Fruit fly (Drosophila melanogaster) whole organism, embryonic: ENCODE data around the gene ana1.

ENCODE experiments used
- CG11085 ChIP-seq: fragments of 200-800 bp; sonication (Bioruptor generic); IDR thresholded peaks from 2 replicates; pipeline ENCODE4 v1.3.6; 2022; ENCODE audit warnings: missing biosample characterization, missing genetic modification characterization
- CG12071 ChIP-seq: fragments of 200-800 bp; sonication (Bioruptor generic); optimal IDR thresholded peaks from 3 replicates; lab custom pipeline; 2018; ENCODE audit warnings: missing biosample characterization, mild to moderate bottlenecking, missing genetic modification characterization
- CG1233 ChIP-seq: fragments of 200-800 bp; sonication (Bioruptor generic); optimal IDR thresholded peaks from 4 replicates; lab custom pipeline; 2018; ENCODE audit warnings: missing biosample characterization, mild to moderate bottlenecking, missing genetic modification characterization
- CG12769 ChIP-seq: fragments of 200-800 bp; sonication (Bioruptor generic); optimal IDR thresholded peaks from 2 replicates; lab custom pipeline; 2019; ENCODE audit warnings: missing biosample characterization, mild to moderate bottlenecking, missing genetic modification characterization, moderate library complexity
- CG13296 ChIP-seq: fragments of 200-800 bp; sonication (Bioruptor generic); optimal IDR thresholded peaks from 3 replicates; lab custom pipeline; 2018; ENCODE audit warnings: missing biosample characterization, mild to moderate bottlenecking, missing genetic modification characterization
- CG14014 ChIP-seq: fragments of 200-800 bp; sonication (Bioruptor generic); IDR thresholded peaks from 2 replicates; pipeline ENCODE4 v1.3.6; 2022; ENCODE audit warnings: missing biosample characterization, missing genetic modification characterization
- CG14965 ChIP-seq: fragments of 200-800 bp; sonication (Bioruptor generic); optimal IDR thresholded peaks from 2 replicates; lab custom pipeline; 2016; ENCODE audit warnings: missing biosample characterization, missing genetic modification characterization, borderline replicate concordance
- CG1603 ChIP-seq: fragments of 200-800 bp; sonication (Bioruptor generic); optimal IDR thresholded peaks from 2 replicates; lab custom pipeline; 2019; ENCODE audit warnings: missing biosample characterization, mild to moderate bottlenecking, missing genetic modification characterization, moderate library complexity
- CG16863 ChIP-seq: fragments of 200-800 bp; sonication (Bioruptor generic); optimal IDR thresholded peaks from 3 replicates; lab custom pipeline; 2016; ENCODE audit warnings: missing biosample characterization, missing genetic modification characterization
- CG18262 ChIP-seq: fragments of 200-800 bp; optimal IDR thresholded peaks from 3 replicates; lab custom pipeline; 2019; ENCODE audit warnings: missing biosample characterization, mild to moderate bottlenecking, missing genetic modification characterization, moderate library complexity
- CG3281 ChIP-seq: fragments of 200-800 bp; sonication (Bioruptor generic); optimal IDR thresholded peaks from 3 replicates; lab custom pipeline; 2017; ENCODE audit warnings: missing biosample characterization, mild to moderate bottlenecking, missing genetic modification characterization
- CG34376 ChIP-seq: fragments of 200-800 bp; sonication (Bioruptor generic); optimal IDR thresholded peaks from 2 replicates; lab custom pipeline; 2018; ENCODE audit warnings: missing biosample characterization, mild to moderate bottlenecking, missing genetic modification characterization
- CG6654 ChIP-seq: fragments of 200-800 bp; sonication (Bioruptor generic); optimal IDR thresholded peaks from 2 replicates; lab custom pipeline; 2017; ENCODE audit warnings: missing biosample characterization, mild to moderate bottlenecking, missing genetic modification characterization
- CG7839 ChIP-seq: fragments of 200-800 bp; sonication (Bioruptor generic); optimal IDR thresholded peaks from 3 replicates; lab custom pipeline; 2018; ENCODE audit warnings: missing biosample characterization, mild to moderate bottlenecking, missing genetic modification characterization, moderate library complexity
- CG8290 ChIP-seq, 3 experiments: fragments of 200-800 bp; sonication (Bioruptor generic); optimal IDR thresholded peaks; 2 replicates each; lab custom pipeline; 2016 to 2019; ENCODE audit warnings: missing biosample characterization in 3 of 3, missing genetic modification characterization in 3 of 3, mild to moderate bottlenecking in 2 of 3, moderate library complexity in 1 of 3
- CG8359 ChIP-seq: fragments of 200-800 bp; sonication (Bioruptor generic); optimal IDR thresholded peaks from 2 replicates; lab custom pipeline; 2017; ENCODE audit warnings: missing biosample characterization, mild to moderate bottlenecking, missing genetic modification characterization, borderline replicate concordance
- CG9215 ChIP-seq: fragments of 200-800 bp; sonication (Bioruptor generic); IDR thresholded peaks from 2 replicates; pipeline ENCODE4 v1.3.6; 2022; ENCODE audit warnings: missing biosample characterization, missing genetic modification characterization
- CG9876 ChIP-seq: fragments of 200-800 bp; sonication (Bioruptor generic); optimal IDR thresholded peaks from 2 replicates; lab custom pipeline; 2016; ENCODE audit warnings: missing biosample characterization, missing genetic modification characterization
- CTCF ChIP-seq: fragments of 200-800 bp; sonication (Bioruptor generic); optimal IDR thresholded peaks from 2 replicates; lab custom pipeline; 2017; ENCODE audit warnings: missing biosample characterization, mild to moderate bottlenecking, missing genetic modification characterization, moderate library complexity
- D19B ChIP-seq: fragments of 200-800 bp; sonication (Bioruptor generic); optimal IDR thresholded peaks from 2 replicates; lab custom pipeline; 2017; ENCODE audit warnings: missing biosample characterization, mild to moderate bottlenecking, missing genetic modification characterization
- Dbx ChIP-seq: fragments of 200-800 bp; sonication (Bioruptor generic); IDR thresholded peaks from 3 replicates; pipeline ENCODE4 v1.3.6; 2022; ENCODE audit warnings: missing biosample characterization, missing genetic modification characterization
- Dip2 ChIP-seq: fragments of 200-800 bp; sonication (Bioruptor generic); IDR thresholded peaks from 2 replicates; pipeline ENCODE4 v1.3.6; 2022; ENCODE audit warnings: missing biosample characterization, missing genetic modification characterization
- Eip74EF ChIP-seq, 2 experiments: fragments of 200-800 bp in 1 of 2; fragments of >200 bp in 1 of 2; sonication (Bioruptor generic) in 1 of 2; optimal IDR thresholded peaks; 2 replicates each; lab custom pipeline; 2017 to 2019; ENCODE audit warnings: missing biosample characterization in 2 of 2, missing genetic modification characterization in 2 of 2, mild to moderate bottlenecking in 1 of 2, moderate library complexity in 1 of 2
- GATAe ChIP-seq: fragments of 200-800 bp; sonication (Bioruptor generic); conservative IDR thresholded peaks from 2 replicates; pipeline ENCODE4 v1.3.6; 2022; ENCODE audit warnings: missing biosample characterization, missing genetic modification characterization
- HLH4C ChIP-seq: fragments of 200-800 bp; sonication (Bioruptor generic); IDR thresholded peaks from 3 replicates; pipeline ENCODE4 v1.3.6; 2022; ENCODE audit warnings: missing biosample characterization, missing genetic modification characterization; ENCODE audit not compliant: partially characterized antibody
- HmgZ ChIP-seq: fragments of 200-800 bp; sonication (Bioruptor generic); optimal IDR thresholded peaks from 2 replicates; lab custom pipeline; 2018; ENCODE audit warnings: missing biosample characterization, mild to moderate bottlenecking, missing genetic modification characterization
- Hmr ChIP-seq: fragments of 200-800 bp; sonication (Bioruptor generic); optimal IDR thresholded peaks from 3 replicates; lab custom pipeline; 2017; ENCODE audit warnings: mild to moderate bottlenecking, missing biosample characterization, missing genetic modification reagents, missing genetic modification characterization
- Hmx ChIP-seq: fragments of 200-800 bp; sonication (Bioruptor generic); optimal IDR thresholded peaks from 2 replicates; lab custom pipeline; 2016; ENCODE audit warnings: missing biosample characterization, missing genetic modification characterization
- Lim3 ChIP-seq: fragments of 200-800 bp; sonication (Bioruptor generic); IDR thresholded peaks from 2 replicates; pipeline ENCODE4 v1.3.6; 2022; ENCODE audit warnings: missing biosample characterization, missing genetic modification characterization
- Med ChIP-seq: fragments of 200-800 bp; sonication (Bioruptor generic); peaks from one replicate; lab custom pipeline; 2016; ENCODE audit warnings: missing biosample characterization, missing genetic modification characterization, mild to moderate bottlenecking, inconsistent platforms, moderate library complexity
- Myb ChIP-seq: fragments of 200-800 bp; sonication (Bioruptor generic); optimal IDR thresholded peaks from 2 replicates; lab custom pipeline; 2016; ENCODE audit warnings: missing biosample characterization, missing genetic modification characterization
- NC2β ChIP-seq: fragments of 200-800 bp; sonication (Bioruptor generic); optimal IDR thresholded peaks from 2 replicates; lab custom pipeline; 2016; ENCODE audit warnings: missing biosample characterization, missing genetic modification characterization
- NK7.1 ChIP-seq: fragments of 200-800 bp; sonication (Bioruptor generic); optimal IDR thresholded peaks from 3 replicates; lab custom pipeline; 2016; ENCODE audit warnings: missing biosample characterization, missing genetic modification characterization
- Nf-YB ChIP-seq: fragments of 200-800 bp; sonication (Bioruptor generic); optimal IDR thresholded peaks from 3 replicates; lab custom pipeline; 2019; ENCODE audit warnings: missing biosample characterization, mild to moderate bottlenecking, missing genetic modification characterization, moderate library complexity
- Rfx ChIP-seq: fragments of 200-800 bp; sonication (Bioruptor generic); IDR thresholded peaks from 2 replicates; pipeline ENCODE4 v1.3.6; 2022; ENCODE audit warnings: missing biosample characterization, missing genetic modification characterization
- Rx ChIP-seq: fragments of 200-800 bp; sonication (Bioruptor generic); IDR thresholded peaks from 2 replicates; pipeline ENCODE4 v1.3.6; 2022; ENCODE audit warnings: missing biosample characterization, missing genetic modification characterization
- Spps ChIP-seq: fragments of 200-800 bp; sonication (Bioruptor generic); optimal IDR thresholded peaks from 2 replicates; lab custom pipeline; 2018; ENCODE audit warnings: missing biosample characterization, mild to moderate bottlenecking, missing genetic modification characterization
- ac ChIP-seq: fragments of 200-800 bp; sonication (Bioruptor generic); optimal IDR thresholded peaks from 3 replicates; lab custom pipeline; 2017; ENCODE audit warnings: missing biosample characterization, mild to moderate bottlenecking, missing genetic modification characterization
- al ChIP-seq: fragments of 200-800 bp; sonication (Bioruptor generic); IDR thresholded peaks from 2 replicates; pipeline ENCODE4 v1.3.6; 2022; ENCODE audit warnings: missing biosample characterization, missing genetic modification characterization
- cg ChIP-seq: fragments of 200-800 bp; sonication (Bioruptor generic); optimal IDR thresholded peaks from 3 replicates; lab custom pipeline; 2019; ENCODE audit warnings: missing biosample characterization, mild to moderate bottlenecking, missing genetic modification characterization, moderate library complexity
- chif ChIP-seq, 2 experiments: fragments of 200-800 bp; sonication (Bioruptor generic); optimal IDR thresholded peaks; 3 replicates each; lab custom pipeline; 2016; ENCODE audit warnings: missing biosample characterization in 2 of 2, missing genetic modification characterization in 2 of 2
- croc ChIP-seq: fragments of 200-800 bp; sonication (Bioruptor generic); conservative IDR thresholded peaks from 3 replicates; pipeline ENCODE4 v1.3.6; 2022; ENCODE audit warnings: missing biosample characterization, missing genetic modification characterization
- eve ChIP-seq, 2 experiments: fragments of >200 bp; optimal IDR thresholded peaks; 2 replicates each; lab custom pipeline; 2017; ENCODE audit warnings: missing biosample characterization in 2 of 2, missing genetic modification characterization in 2 of 2
- grn ChIP-seq: fragments of 200-800 bp; sonication (Bioruptor generic); optimal IDR thresholded peaks from 3 replicates; lab custom pipeline; 2017; ENCODE audit warnings: missing biosample characterization, missing genetic modification characterization
- hkb ChIP-seq, 2 experiments: fragments of 200-800 bp in 1 of 2; fragments of >200 bp in 1 of 2; sonication (Bioruptor generic) in 1 of 2; IDR thresholded peaks in 1 of 2; optimal IDR thresholded peaks in 1 of 2; 2 replicates each; pipeline versions ENCODE4 v1.3.6 to Lab custom; 2017 to 2022; ENCODE audit warnings: missing biosample characterization in 1 of 2, missing genetic modification characterization in 1 of 2
- kah ChIP-seq: fragments of 200-800 bp; sonication (Bioruptor generic); optimal IDR thresholded peaks from 2 replicates; lab custom pipeline; 2018; ENCODE audit warnings: missing biosample characterization, mild to moderate bottlenecking, missing genetic modification characterization
- nerfin-1 ChIP-seq: fragments of 200-800 bp; sonication (Bioruptor generic); optimal IDR thresholded peaks from 3 replicates; lab custom pipeline; 2019; ENCODE audit warnings: missing biosample characterization, mild to moderate bottlenecking, missing genetic modification characterization, moderate library complexity
- otp ChIP-seq: fragments of 200-800 bp; sonication (Bioruptor generic); IDR thresholded peaks from 3 replicates; pipeline ENCODE4, ENCODE4 v1.3.6; 2022; ENCODE audit warnings: missing biosample characterization, missing genetic modification characterization
- rib ChIP-seq: fragments of 200-800 bp; sonication (Bioruptor generic); IDR thresholded peaks from 2 replicates; pipeline ENCODE4 v1.3.6; 2022; ENCODE audit warnings: missing biosample characterization, missing genetic modification characterization
- trem ChIP-seq: fragments of 200-800 bp; optimal IDR thresholded peaks from 3 replicates; lab custom pipeline; 2019; ENCODE audit warnings: missing biosample characterization, mild to moderate bottlenecking, missing genetic modification characterization, moderate library complexity
- vnd ChIP-seq: fragments of 200-800 bp; sonication (Bioruptor generic); IDR thresholded peaks from 3 replicates; pipeline ENCODE4 v1.3.6; 2022; ENCODE audit warnings: missing biosample characterization, missing genetic modification characterization; ENCODE audit not compliant: partially characterized antibody

Gene ana1

dm6 chr3R:24564191-24564798 lies 33.9 kb downstream of the ana1 start (continued):
- TF ChIP-seq CG7839 (tag; lab: Kevin White, UChicago) = no peak
- TF ChIP-seq Med (GFP tag; lab: Kevin White, UChicago) = peak; percentile 76
- TF ChIP-seq CG9215 = no peak
- TF ChIP-seq CG16863 (GFP tag; lab: Kevin White, UChicago) = no peak
- TF ChIP-seq CG34376 (GFP tag; lab: Kevin White, UChicago) = peak; percentile 73
- no peak for TF ChIP-seq otp (GFP tag; lab: Robert Waterston, UW)
- TF ChIP-seq CG12071 (GFP tag; lab: Kevin White, UChicago) = peak; percentile 1
- TF ChIP-seq vnd (GFP tag; lab: Robert Waterston, UW) = no peak
- no peak for TF ChIP-seq Spps (tag; lab: Kevin White, UChicago)
- TF ChIP-seq nerfin-1 (tag; lab: Kevin White, UChicago) = no peak
- TF ChIP-seq CG13296 = peak; percentile 16
- peak; percentile 3 for TF ChIP-seq D19B
- no peak for TF ChIP-seq al (GFP tag; lab: Robert Waterston, UW)
- TF ChIP-seq CG3281 = peak; percentile 28
- TF ChIP-seq Eip74EF (GFP tag; optimal IDR thresholded peaks at IDR 0.05; lab: Kevin White, UChicago) = peak in 1 of 2 experiments; percentile 48
- 0 out of 2 replicates have a peak, but pooled peaks have one; percentile 13 for TF ChIP-seq Rfx (GFP tag; lab: Robert Waterston, UW)
- TF ChIP-seq CG1603 = no peak
- no peak for TF ChIP-seq CG8359
- peak; percentile 77 for TF ChIP-seq CG12769 (tag; lab: Kevin White, UChicago)
- no peak for TF ChIP-seq kah (GFP tag; lab: Kevin White, UChicago)
- no peak for TF ChIP-seq Lim3 (GFP tag; lab: Robert Waterston, UW)
- no peak for TF ChIP-seq chif (GFP tag; optimal IDR thresholded peaks at IDR 0.05; lab: Kevin White, UChicago)
- TF ChIP-seq Dbx (GFP tag; lab: Robert Waterston, UW) = peak; percentile 27; the same call in 1 of the 3 replicates
- 0 out of 2 replicates have a peak, but pooled peaks have one; percentile 38 for TF ChIP-seq GATAe (GFP tag; lab: Robert Waterston, UW)
- TF ChIP-seq CG8290 (GFP tag; optimal IDR thresholded peaks at IDR 0.05; lab: Kevin White, UChicago) = no peak
- TF ChIP-seq CG8290 (tag; optimal IDR thresholded peaks at IDR 0.05; lab: Kevin White, UChicago) = peak in 1 of 2 experiments; percentile 37
- TF ChIP-seq Hmx = no peak
- TF ChIP-seq CG1233 = peak; percentile 2
- no peak for TF ChIP-seq CG6654
- peak; percentile 95 for TF ChIP-seq grn (GFP tag; lab: Kevin White, UChicago)
- no peak for TF ChIP-seq Rx
- no peak for TF ChIP-seq ac (GFP tag; lab: Kevin White, UChicago)
- no peak for TF ChIP-seq CG18262 (tag; lab: Kevin White, UChicago)
- TF ChIP-seq HLH4C = no peak
- no peak for TF ChIP-seq Dip2 (GFP tag; lab: Robert Waterston, UW)
- peak; percentile 27; the same call in 1 of the 2 replicates for TF ChIP-seq rib
- no peak for TF ChIP-seq CG14014 (GFP tag; lab: Robert Waterston, UW)
- no peak for TF ChIP-seq HmgZ (tag; lab: Kevin White, UChicago)
- TF ChIP-seq CTCF (GFP tag; lab: Kevin White, UChicago) = no peak
- TF ChIP-seq hkb (optimal IDR thresholded peaks at IDR 0.05; lab: Kevin White, UChicago) = no peak
- no peak for TF ChIP-seq hkb (GFP tag; IDR thresholded peaks at IDR 0.05; lab: Robert Waterston, UW)

- TF ChIP-seq Myb (no peak), NC2β (no peak), Hmr (GFP tag; lab: Kevin White, UChicago) (peak; percentile 16), NK7.1 (no peak), cg (GFP tag; lab: Kevin White, UChicago) (peak; percentile 20), trem (tag; lab: Kevin White, UChicago) (no peak), Nf-YB (GFP tag; lab: Kevin White, UChicago) (no peak), CG9876 (no peak), eve (GFP tag; optimal IDR thresholded peaks at IDR 0.05; lab: Kevin White, UChicago) (no peak), CG14965 (GFP tag; lab: Kevin White, UChicago) (no peak), Dbx (GFP tag; lab: Robert Waterston, UW) (0 out of 3 replicates have a peak, but pooled peaks have one; percentile 13), croc (GFP tag; lab: Robert Waterston, UW) (no peak), CG11085 (GFP tag; lab: Robert Waterston, UW) (no peak)
Observed at dm6 chr3R:24564799-24565344, 34.5 kb downstream of the ana1 start.
